Worm (Caenorhabditis elegans): Measurements from ENCODE around the gene nspa-9.

nspa-9 gene

DNA sequence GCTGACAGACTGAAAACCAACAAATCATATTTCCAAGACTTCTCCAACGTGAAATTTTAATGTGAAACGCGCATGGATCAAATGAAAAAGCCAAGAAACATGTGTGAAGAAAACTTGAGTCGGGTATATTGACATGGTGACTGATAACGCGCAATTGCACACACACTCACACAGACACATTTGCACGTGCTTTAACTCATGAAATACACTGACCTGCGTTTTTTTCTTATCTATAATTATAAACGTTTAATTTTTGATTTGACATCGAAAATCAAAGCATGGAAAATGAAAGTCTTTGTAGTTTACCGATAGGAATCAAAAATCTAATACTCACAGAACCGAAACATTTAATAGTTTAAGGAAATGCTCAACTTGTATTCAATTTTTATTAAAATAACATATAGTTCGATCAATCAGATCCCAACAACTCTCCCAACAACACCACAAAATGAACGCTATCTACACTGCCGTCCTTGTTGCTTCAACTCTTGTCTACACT is at the start of gene nspa-9:
nspa-9 (plus strand) TSS at position 449 of the 499 bp plus-strand sequence.
- TF ChIP-seq ets-7 (tag; optimal IDR thresholded peaks at IDR 0.05) (no peak), ama-1 (optimal IDR thresholded peaks at IDR 0.05) (no peak), hmbx-1 (tag; optimal IDR thresholded peaks at IDR 0.05) (no peak), aly-1 (tag; optimal IDR thresholded peaks at IDR 0.05) (no peak), tbx-37 (GFP tag; conservative IDR thresholded peaks at IDR 0.05) (no peak), hnd-1 (tag; optimal IDR thresholded peaks at IDR 0.05) (no peak), flt-1 (GFP tag; IDR thresholded peaks at IDR 0.05) (no peak)

ce11 chrX:11690014-11690591 is 48.7 kb upstream of the nspa-9 start, which contains the start of the genes C44C10.10 and C44C10.5:
TSS of gene C44C10.10 (plus strand) at chrX:11690314.
TSS of gene C44C10.5 (plus strand) at chrX:11690541.
- TF ChIP-seq ama-1 (optimal IDR thresholded peaks at IDR 0.05) (no peak), ets-7 (tag; optimal IDR thresholded peaks at IDR 0.05) (no peak)

DNA sequence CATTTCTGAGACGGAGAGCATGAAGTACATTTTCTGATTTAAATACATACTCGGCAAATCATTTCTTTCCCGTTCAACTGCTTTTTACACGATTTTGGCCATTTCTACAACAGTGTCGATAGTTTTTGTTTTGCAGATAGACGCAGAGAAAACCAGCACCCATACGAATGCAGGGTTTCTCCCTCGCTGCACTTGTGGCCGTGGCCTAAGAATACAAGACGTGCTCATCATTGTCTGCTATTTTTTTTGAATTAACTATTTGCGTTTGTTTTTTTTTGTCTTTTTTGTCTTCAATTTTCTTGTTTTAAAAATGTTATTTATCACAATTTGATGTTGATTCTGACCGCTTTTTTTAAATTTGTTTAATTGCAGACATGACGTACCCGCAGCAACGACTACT is 45.8 kb upstream of the nspa-9 start, which contains the start of gene smcl-1:
smcl-1 (plus strand) TSS at position 373 of the 400 bp plus-strand sequence.
- TF ChIP-seq tbx-37 (GFP tag; conservative IDR thresholded peaks at IDR 0.05) (0 out of 2 replicates have a peak, but pooled peaks have one; percentile 41), sea-1 (GFP tag; conservative IDR thresholded peaks at IDR 0.05) (no peak)

DNA sequence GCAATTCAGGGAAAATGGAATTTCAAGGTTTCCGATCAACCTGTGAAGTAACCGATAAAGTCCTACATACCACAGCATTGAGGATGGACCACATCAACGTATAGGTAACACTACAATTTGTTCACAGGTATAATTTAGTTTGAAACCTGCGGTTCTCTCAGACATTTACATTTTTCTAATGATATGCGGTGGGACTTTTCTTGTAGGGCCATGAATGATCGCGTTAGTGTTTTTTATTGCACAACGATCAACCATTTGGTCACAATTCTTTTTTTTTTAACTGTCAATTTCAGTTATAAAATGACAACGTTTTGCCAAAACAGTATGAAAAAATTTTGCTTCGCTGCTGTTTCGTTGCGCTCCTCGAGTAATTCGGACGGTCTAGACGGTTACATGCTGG is 42.2 kb upstream of the nspa-9 start, which contains the start of gene C44C10.12:
C44C10.12 (plus strand) TSS at position 301 of the 400 bp plus-strand sequence.
- no peak for TF ChIP-seq ama-1 (optimal IDR thresholded peaks at IDR 0.05)
- TF ChIP-seq hnd-1 (tag; optimal IDR thresholded peaks at IDR 0.05): no peak
- no peak for TF ChIP-seq tbx-37 (GFP tag; conservative IDR thresholded peaks at IDR 0.05)
- no peak for TF ChIP-seq ets-7 (tag; optimal IDR thresholded peaks at IDR 0.05)
- TF ChIP-seq ceh-36 (tag; optimal IDR thresholded peaks at IDR 0.05): no peak

- TF ChIP-seq ets-7 (tag; optimal IDR thresholded peaks at IDR 0.05): no peak
- no peak for TF ChIP-seq ceh-36 (tag; optimal IDR thresholded peaks at IDR 0.05)
- TF ChIP-seq hnd-1 (tag; optimal IDR thresholded peaks at IDR 0.05): no peak
- no peak for TF ChIP-seq B0310.2 (tag; optimal IDR thresholded peaks at IDR 0.05)
- no peak for TF ChIP-seq ceh-13 (GFP tag; optimal IDR thresholded peaks at IDR 0.05)
Measured at ce11 chrX:11700263-11700662, 38.6 kb upstream of the nspa-9 start, which contains the start of gene C44C10.15. TSS of gene C44C10.15 (minus strand) at chrX:11700363.

DNA sequence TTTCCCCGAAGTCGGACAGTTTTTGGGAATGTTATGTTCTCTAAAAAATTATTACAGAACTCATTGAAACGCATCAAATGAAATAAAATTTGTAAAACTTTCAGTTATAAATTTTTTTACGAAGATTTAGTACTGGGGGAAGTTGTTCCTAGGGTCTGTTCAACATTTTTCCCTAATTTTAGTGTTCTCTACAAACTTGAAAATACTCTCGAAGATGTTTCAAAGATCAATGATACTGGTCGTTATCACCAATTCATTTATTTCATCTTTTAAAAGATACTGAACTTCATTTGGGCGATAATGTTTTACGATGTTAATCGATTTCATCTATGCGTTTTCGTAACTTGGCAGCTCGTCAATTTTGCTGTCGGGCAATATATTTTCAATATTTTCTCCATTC is 36.6 kb upstream of the nspa-9 start, which contains the start of gene C44C10.3:
C44C10.3 (plus strand) TSS at position 301 of the 400 bp plus-strand sequence.
- no peak for TF ChIP-seq ceh-36 (tag; optimal IDR thresholded peaks at IDR 0.05)
- TF ChIP-seq ama-1 (optimal IDR thresholded peaks at IDR 0.05): no peak
- no peak for TF ChIP-seq flt-1 (GFP tag; IDR thresholded peaks at IDR 0.05)
- no peak for TF ChIP-seq ets-7 (tag; optimal IDR thresholded peaks at IDR 0.05)
- TF ChIP-seq hmbx-1 (tag; optimal IDR thresholded peaks at IDR 0.05): no peak
- no peak for TF ChIP-seq tbx-11 (GFP tag; IDR thresholded peaks at IDR 0.05)
- TF ChIP-seq tra-4 (tag; optimal IDR thresholded peaks at IDR 0.05): no peak
- TF ChIP-seq sea-1 (GFP tag; conservative IDR thresholded peaks at IDR 0.05): no peak
- no peak for TF ChIP-seq tbx-37 (GFP tag; conservative IDR thresholded peaks at IDR 0.05)
- no peak for TF ChIP-seq F13C5.2 (tag; optimal IDR thresholded peaks at IDR 0.05)
- no peak for TF ChIP-seq pes-1 (GFP tag; IDR thresholded peaks at IDR 0.05)
- no peak for TF ChIP-seq hmg-4 (GFP tag; optimal IDR thresholded peaks at IDR 0.05)
- no peak for TF ChIP-seq aly-1 (tag; optimal IDR thresholded peaks at IDR 0.05)
- TF ChIP-seq scrt-1 (GFP tag; IDR thresholded peaks at IDR 0.05): no peak
- TF ChIP-seq hnd-1 (tag; optimal IDR thresholded peaks at IDR 0.05): no peak

- no peak for TF ChIP-seq aly-1 (tag; optimal IDR thresholded peaks at IDR 0.05)
- TF ChIP-seq hnd-1 (tag; optimal IDR thresholded peaks at IDR 0.05): no peak
- TF ChIP-seq hmbx-1 (tag; optimal IDR thresholded peaks at IDR 0.05): no peak
- TF ChIP-seq B0310.2 (tag; optimal IDR thresholded peaks at IDR 0.05): no peak
- no peak for TF ChIP-seq tra-4 (tag; optimal IDR thresholded peaks at IDR 0.05)
- TF ChIP-seq pes-1 (GFP tag; IDR thresholded peaks at IDR 0.05): no peak
- TF ChIP-seq sea-1 (GFP tag; conservative IDR thresholded peaks at IDR 0.05): no peak
- TF ChIP-seq tbx-11 (GFP tag; IDR thresholded peaks at IDR 0.05): no peak
- no peak for TF ChIP-seq ama-1 (optimal IDR thresholded peaks at IDR 0.05)
- TF ChIP-seq scrt-1 (GFP tag; IDR thresholded peaks at IDR 0.05): no peak
- TF ChIP-seq hmg-4 (GFP tag; optimal IDR thresholded peaks at IDR 0.05): no peak
- no peak for TF ChIP-seq ceh-13 (GFP tag; optimal IDR thresholded peaks at IDR 0.05)
- no peak for TF ChIP-seq ets-7 (tag; optimal IDR thresholded peaks at IDR 0.05)
- TF ChIP-seq flt-1 (GFP tag; IDR thresholded peaks at IDR 0.05): no peak
- no peak for TF ChIP-seq F13C5.2 (tag; optimal IDR thresholded peaks at IDR 0.05)
- no peak for TF ChIP-seq tbx-37 (GFP tag; conservative IDR thresholded peaks at IDR 0.05)
Measured at ce11 chrX:11710229-11710628, 28.6 kb upstream of the nspa-9 start, which contains the start of gene C44C10.11. TSS of gene C44C10.11 (minus strand) at chrX:11710343.

DNA sequence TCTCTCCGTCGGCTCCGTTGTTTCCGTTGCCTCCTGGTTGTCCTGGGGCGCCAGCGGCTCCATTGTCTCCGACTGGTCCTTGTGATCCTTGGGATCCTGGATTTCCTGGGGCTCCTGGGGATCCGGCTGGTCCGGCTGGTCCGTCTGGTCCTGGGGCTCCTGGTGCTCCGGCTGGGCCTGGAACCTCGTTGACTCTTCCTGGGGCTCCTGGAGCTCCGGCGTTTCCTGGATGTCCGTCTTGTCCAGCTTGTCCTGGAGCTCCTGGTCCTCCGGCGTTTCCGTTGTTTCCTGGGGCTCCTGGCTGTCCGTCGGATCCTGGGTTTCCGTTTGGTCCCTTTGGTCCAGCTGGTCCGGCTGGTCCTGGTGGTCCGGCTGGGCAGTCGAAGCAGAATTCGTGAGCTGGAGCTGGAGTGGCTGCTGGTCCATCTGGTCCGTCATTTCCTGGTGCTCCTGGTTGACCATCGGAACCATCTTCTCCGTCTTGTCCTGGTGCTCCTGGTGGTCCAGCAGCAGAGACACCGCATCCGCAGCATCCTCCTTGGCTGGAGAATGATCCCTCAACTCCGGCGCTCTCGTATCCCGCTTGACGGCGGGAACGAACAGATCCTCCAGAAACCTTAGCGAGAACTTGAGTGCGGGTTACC is 27.3 kb upstream of the nspa-9 start:
- TF ChIP-seq pes-1 (GFP tag; IDR thresholded peaks at IDR 0.05) (no peak), scrt-1 (GFP tag; IDR thresholded peaks at IDR 0.05) (no peak), tbx-37 (GFP tag; conservative IDR thresholded peaks at IDR 0.05) (no peak), hmg-4 (GFP tag; optimal IDR thresholded peaks at IDR 0.05) (no peak), B0310.2 (tag; optimal IDR thresholded peaks at IDR 0.05) (no peak), sea-1 (GFP tag; conservative IDR thresholded peaks at IDR 0.05) (no peak), ama-1 (optimal IDR thresholded peaks at IDR 0.05) (no peak), hnd-1 (tag; optimal IDR thresholded peaks at IDR 0.05) (no peak), tra-4 (tag; optimal IDR thresholded peaks at IDR 0.05) (no peak), ceh-36 (tag; optimal IDR thresholded peaks at IDR 0.05) (no peak), tbx-11 (GFP tag; IDR thresholded peaks at IDR 0.05) (no peak), hmbx-1 (tag; optimal IDR thresholded peaks at IDR 0.05) (no peak), F13C5.2 (tag; optimal IDR thresholded peaks at IDR 0.05) (no peak), ets-7 (tag; optimal IDR thresholded peaks at IDR 0.05) (no peak), flt-1 (GFP tag; IDR thresholded peaks at IDR 0.05) (no peak)

Data from whole organism, early embryonic.